Worm (Caenorhabditis elegans): ENCODE results near the gene ptp-3.

DNA sequence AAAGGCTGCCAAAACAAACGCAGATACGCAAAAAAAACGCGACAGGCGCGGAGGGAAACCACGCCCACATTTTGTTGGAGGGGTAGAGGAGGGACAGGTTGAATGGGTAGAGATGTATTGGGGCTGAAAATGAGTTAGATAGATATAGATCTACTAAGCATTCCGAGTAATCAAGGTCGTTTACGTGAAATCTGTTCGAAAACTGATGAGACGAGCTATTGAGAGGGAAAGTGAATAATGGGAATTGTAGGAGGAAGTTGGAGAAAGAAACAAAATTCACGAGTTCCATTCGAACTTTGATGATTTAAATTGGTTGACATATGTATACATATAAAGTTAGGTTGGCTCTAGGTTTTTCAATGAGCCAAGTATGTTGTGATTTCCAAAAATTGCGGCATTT lies 41.5 kb downstream of the ptp-3 start:
- TF ChIP-seq C08G9.2 (tag; optimal IDR thresholded peaks at IDR 0.05) (no peak), ttx-3 (tag; optimal IDR thresholded peaks at IDR 0.05) (no peak), K09A11.1 (tag; optimal IDR thresholded peaks at IDR 0.05; ENCODE audit: insufficient read depth) (no peak), ceh-24 (tag; optimal IDR thresholded peaks at IDR 0.05) (no peak), hlh-30 (tag; optimal IDR thresholded peaks at IDR 0.05; ENCODE audit: insufficient read depth) (no peak), dve-1 (tag; optimal IDR thresholded peaks at IDR 0.05) (no peak), unc-3 (GFP tag; conservative IDR thresholded peaks at IDR 0.05) (no peak), unc-3 (tag; optimal IDR thresholded peaks at IDR 0.05) (no peak), nhr-11 (tag; optimal IDR thresholded peaks at IDR 0.05) (no peak), sox-4 (tag; optimal IDR thresholded peaks at IDR 0.05) (no peak), elt-2 (tag; optimal IDR thresholded peaks at IDR 0.05) (no peak), F13H6.1 (tag; optimal IDR thresholded peaks at IDR 0.05) (no peak), fkh-10 (GFP tag; optimal IDR thresholded peaks at IDR 0.05) (no peak)

Data from whole organism, late embryonic.